Fruit fly (Drosophila melanogaster): ENCODE measurements around the gene Ppcs.

- TF ChIP-seq Myc (optimal IDR thresholded peaks at IDR 0.05) (no peak), ttk (optimal IDR thresholded peaks at IDR 0.05) (no peak), psq (optimal IDR thresholded peaks at IDR 0.05) (no peak)
Observed at dm6 chr3R:19107058-19107457, 40.7 kb downstream of the Ppcs start.
